Worm (Caenorhabditis elegans) whole organism, L3 larva: ENCODE results near the gene melo-1.

Source experiments
- R02D3.7 ChIP-seq: fragments of 150-350 bp; optimal IDR thresholded peaks from 2 replicates; lab custom pipeline; 2014; ENCODE audit warnings: missing biosample characterization, missing genetic modification characterization
- ZK546.5 ChIP-seq: sonication (generic microtip); optimal IDR thresholded peaks from 2 replicates; lab custom pipeline; 2017; ENCODE audit warnings: missing biosample characterization, missing genetic modification characterization
- aly-2 ChIP-seq: fragments of 150-350 bp; optimal IDR thresholded peaks from 2 replicates; lab custom pipeline; 2014; ENCODE audit warnings: missing biosample characterization, missing genetic modification characterization
- ama-1 ChIP-seq: fragments of 150-350 bp; optimal IDR thresholded peaks from 2 replicates; lab custom pipeline; 2018
- ceh-16 ChIP-seq: sonication (generic microtip); optimal IDR thresholded peaks from 2 replicates; lab custom pipeline; 2017; ENCODE audit warnings: missing biosample characterization, missing genetic modification characterization
- ceh-28 ChIP-seq: fragments of 150-350 bp; optimal IDR thresholded peaks from 2 replicates; lab custom pipeline; 2014; ENCODE audit warnings: missing biosample characterization, missing genetic modification reagents, missing genetic modification characterization
- ceh-82 ChIP-seq: fragments of 150-350 bp; optimal IDR thresholded peaks from 2 replicates; lab custom pipeline; 2014; ENCODE audit warnings: missing biosample characterization, missing genetic modification characterization
- ceh-9 ChIP-seq: sonication (generic microtip); optimal IDR thresholded peaks from 2 replicates; lab custom pipeline; 2018; ENCODE audit warnings: missing biosample characterization, missing genetic modification characterization
- daf-12 ChIP-seq: fragments of 150-350 bp; optimal IDR thresholded peaks from 2 replicates; lab custom pipeline; 2014; ENCODE audit warnings: missing biosample characterization, missing genetic modification reagents, missing genetic modification characterization
- egl-27 ChIP-seq: sonication (generic microtip); optimal IDR thresholded peaks from 4 replicates; lab custom pipeline; 2017; ENCODE audit warnings: missing biosample characterization, missing genetic modification reagents, missing genetic modification characterization
- egl-5 ChIP-seq: fragments of 150-350 bp; optimal IDR thresholded peaks from 2 replicates; lab custom pipeline; 2017; ENCODE audit warnings: missing biosample characterization, missing genetic modification reagents, missing genetic modification characterization, inconsistent platforms
- elt-1 ChIP-seq: fragments of 150-350 bp; optimal IDR thresholded peaks from 2 replicates; lab custom pipeline; 2014; ENCODE audit warnings: missing biosample characterization, missing genetic modification characterization
- elt-2 ChIP-seq: sonication (generic microtip); optimal IDR thresholded peaks from 2 replicates; lab custom pipeline; 2016; ENCODE audit warnings: missing genetic modification reagents, mild to moderate bottlenecking, missing genetic modification characterization, missing compliant biosample characterization
- elt-3 ChIP-seq, 3 experiments: fragments of 150-350 bp in 1 of 3; sonication (generic microtip) in 2 of 3; optimal IDR thresholded peaks; 2 replicates in 2 of 3; 4 replicates in 1 of 3; lab custom pipeline; 2014 to 2017; ENCODE audit warnings: missing biosample characterization in 3 of 3, missing genetic modification characterization in 3 of 3
- fkh-10 ChIP-seq: sonication (generic microtip); optimal IDR thresholded peaks from 2 replicates; lab custom pipeline; 2017; ENCODE audit warnings: missing biosample characterization, missing genetic modification reagents, missing genetic modification characterization
- fkh-2 ChIP-seq: fragments of 150-350 bp; optimal IDR thresholded peaks from 2 replicates; lab custom pipeline; 2014; ENCODE audit warnings: missing biosample characterization, missing genetic modification reagents, missing genetic modification characterization
- hmg-11 ChIP-seq: sonication (generic microtip); optimal IDR thresholded peaks from 2 replicates; lab custom pipeline; 2016; ENCODE audit warnings: missing genetic modification characterization, missing compliant biosample characterization
- jun-1 ChIP-seq: fragments of 150-350 bp; optimal IDR thresholded peaks from 2 replicates; lab custom pipeline; 2014; ENCODE audit warnings: missing biosample characterization, missing genetic modification reagents, missing genetic modification characterization
- lin-39 ChIP-seq: fragments of 150-350 bp; optimal IDR thresholded peaks from 2 replicates; lab custom pipeline; 2018; ENCODE audit warnings: missing biosample characterization, missing genetic modification reagents, missing genetic modification characterization
- lsy-12 ChIP-seq: sonication (generic microtip); optimal IDR thresholded peaks from 2 replicates; lab custom pipeline; 2016; ENCODE audit warnings: mild to moderate bottlenecking, missing genetic modification characterization, missing compliant biosample characterization
- mdl-1 ChIP-seq: fragments of 150-350 bp; optimal IDR thresholded peaks from 2 replicates; lab custom pipeline; 2014; ENCODE audit warnings: missing biosample characterization, missing genetic modification characterization
- mml-1 ChIP-seq: fragments of 150-350 bp; sonication (generic microtip); optimal IDR thresholded peaks from 3 replicates; lab custom pipeline; 2014; ENCODE audit warnings: missing biosample characterization, missing genetic modification characterization
- nfya-1 ChIP-seq: sonication (generic microtip); optimal IDR thresholded peaks from 2 replicates; lab custom pipeline; 2017; ENCODE audit warnings: missing genetic modification characterization, mild to moderate bottlenecking, missing compliant biosample characterization, antibody characterized with exemption, moderate library complexity; ENCODE audit not compliant: insufficient read depth
- nhr-11 ChIP-seq: fragments of 150-350 bp; optimal IDR thresholded peaks from 2 replicates; lab custom pipeline; 2014; ENCODE audit warnings: missing biosample characterization, missing genetic modification characterization
- nhr-12 ChIP-seq: fragments of 150-350 bp; optimal IDR thresholded peaks from 2 replicates; lab custom pipeline; 2014; ENCODE audit warnings: missing biosample characterization, missing genetic modification characterization
- nhr-23 ChIP-seq: fragments of 150-350 bp; optimal IDR thresholded peaks from 2 replicates; lab custom pipeline; 2014; ENCODE audit warnings: missing biosample characterization, missing genetic modification reagents, missing genetic modification characterization
- nhr-237 ChIP-seq: fragments of 150-350 bp; optimal IDR thresholded peaks from 2 replicates; lab custom pipeline; 2014; ENCODE audit warnings: missing biosample characterization, missing genetic modification characterization
- nhr-25 ChIP-seq: sonication (generic microtip); optimal IDR thresholded peaks from 2 replicates; lab custom pipeline; 2017; ENCODE audit warnings: missing biosample characterization, missing genetic modification characterization
- nhr-28 ChIP-seq: fragments of 150-350 bp; optimal IDR thresholded peaks from 2 replicates; lab custom pipeline; 2014; ENCODE audit warnings: missing biosample characterization, missing genetic modification characterization
- nhr-43 ChIP-seq: sonication (generic microtip); optimal IDR thresholded peaks from 2 replicates; lab custom pipeline; 2016; ENCODE audit warnings: mild to moderate bottlenecking, missing genetic modification characterization, missing compliant biosample characterization; ENCODE audit not compliant: poor library complexity, severe bottlenecking
- nhr-67 ChIP-seq: fragments of 150-350 bp; optimal IDR thresholded peaks from 2 replicates; lab custom pipeline; 2014; ENCODE audit warnings: missing biosample characterization, missing genetic modification characterization
- nhr-76 ChIP-seq: fragments of 150-350 bp; sonication (generic microtip); optimal IDR thresholded peaks from 5 replicates; lab custom pipeline; 2014; ENCODE audit warnings: missing biosample characterization, missing genetic modification characterization
- pha-4 ChIP-seq: fragments of 150-350 bp; optimal IDR thresholded peaks from 2 replicates; lab custom pipeline; 2014; ENCODE audit warnings: missing biosample characterization, missing genetic modification reagents, missing genetic modification characterization
- pqm-1 ChIP-seq: fragments of 150-350 bp; optimal IDR thresholded peaks from 2 replicates; lab custom pipeline; 2017; ENCODE audit warnings: missing biosample characterization, missing genetic modification characterization, inconsistent platforms
- sea-2 ChIP-seq: fragments of 150-350 bp; sonication (generic microtip); optimal IDR thresholded peaks from 4 replicates; lab custom pipeline; 2014; ENCODE audit warnings: missing biosample characterization, missing genetic modification reagents, missing genetic modification characterization
- skn-1 ChIP-seq: fragments of 150-350 bp; optimal IDR thresholded peaks from 2 replicates; lab custom pipeline; 2014; ENCODE audit warnings: missing biosample characterization, missing genetic modification characterization
- snpc-4 ChIP-seq: fragments of 150-350 bp; optimal IDR thresholded peaks from 2 replicates; lab custom pipeline; 2014; ENCODE audit warnings: missing biosample characterization, missing genetic modification characterization
- tbx-2 ChIP-seq: sonication (generic microtip); optimal IDR thresholded peaks from 2 replicates; lab custom pipeline; 2016; ENCODE audit warnings: mild to moderate bottlenecking, missing genetic modification characterization, missing compliant biosample characterization
- unc-39 ChIP-seq: sonication (generic microtip); optimal IDR thresholded peaks from 4 replicates; lab custom pipeline; 2017; ENCODE audit warnings: missing biosample characterization, missing genetic modification characterization
- unc-62 ChIP-seq: fragments of 150-350 bp; sonication (generic microtip); optimal IDR thresholded peaks from 4 replicates; lab custom pipeline; 2014; ENCODE audit warnings: missing biosample characterization, missing genetic modification reagents, missing genetic modification characterization
- zag-1 ChIP-seq: fragments of 150-350 bp; optimal IDR thresholded peaks from 2 replicates; lab custom pipeline; 2014; ENCODE audit warnings: missing biosample characterization, missing genetic modification characterization
- ztf-11 ChIP-seq: fragments of 150-350 bp; optimal IDR thresholded peaks from 2 replicates; lab custom pipeline; 2014; ENCODE audit warnings: missing biosample characterization, missing genetic modification characterization
- ztf-4 ChIP-seq: fragments of 150-350 bp; optimal IDR thresholded peaks from 2 replicates; lab custom pipeline; 2014; ENCODE audit warnings: missing biosample characterization, missing genetic modification characterization

melo-1 gene

DNA sequence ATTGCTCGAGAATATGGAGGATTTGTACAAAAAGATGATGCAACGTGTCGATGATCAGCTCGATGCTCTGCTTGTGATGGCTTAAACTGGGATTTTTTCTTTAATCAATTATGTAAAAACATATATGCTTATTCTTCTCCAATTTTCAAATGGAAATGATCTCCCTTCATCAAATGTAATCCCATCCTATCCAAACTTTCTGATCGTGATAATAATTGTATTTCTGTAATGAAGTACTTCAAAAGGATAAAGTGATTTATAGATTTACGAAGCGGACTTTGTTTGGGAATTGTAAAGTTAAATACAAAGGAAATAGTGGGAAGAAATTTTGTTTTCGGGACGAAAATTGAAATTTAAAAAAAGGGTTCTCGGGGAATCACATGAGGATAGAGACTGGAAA is 3.7 kb downstream of the melo-1 start:
- TF ChIP-seq hmg-11 (tag; lab: Kevin White, UChicago) (no peak), aly-2 (no peak), ceh-82 (tag; lab: Kevin White, UChicago) (no peak), R02D3.7 (tag; lab: Kevin White, UChicago) (no peak), elt-3 (tag; optimal IDR thresholded peaks at IDR 0.05; lab: Kevin White, UChicago) (no peak), unc-62 (GFP tag; lab: Kevin White, UChicago) (no peak), daf-12 (tag; lab: Kevin White, UChicago) (no peak), ceh-28 (tag; lab: Kevin White, UChicago) (peak; percentile 28), nfya-1 (no peak), pqm-1 (tag; lab: Kevin White, UChicago) (no peak), elt-2 (tag; lab: Kevin White, UChicago) (peak; percentile 23), ama-1 (lab: Kevin White, UChicago) (peak; percentile 61), ceh-9 (no peak), nhr-25 (tag; lab: Kevin White, UChicago) (peak; percentile 8), nhr-43 (tag; lab: Kevin White, UChicago) (peak; percentile 19), lsy-12 (peak; percentile 10), egl-27 (tag; lab: Kevin White, UChicago) (no peak), lin-39 (tag; lab: Kevin White, UChicago) (no peak), mdl-1 (no peak), nhr-237 (tag; lab: Kevin White, UChicago) (no peak), sea-2 (GFP tag; lab: Kevin White, UChicago) (no peak), egl-5 (no peak), nhr-67 (no peak), jun-1 (no peak), pha-4 (tag; lab: Kevin White, UChicago) (peak; percentile 16), fkh-2 (no peak), ztf-4 (tag; lab: Kevin White, UChicago) (peak; percentile 6), nhr-23 (tag; lab: Kevin White, UChicago) (no peak)

ce11 chrIV:14792602-14793232 is 5.9 kb downstream of the melo-1 start, which contains the start of gene gdi-1:
gdi-1 (minus strand) TSS chrIV:14792887.
- TF ChIP-seq ama-1 (lab: Kevin White, UChicago), result peak; percentile 79
- TF ChIP-seq ceh-28 (tag; lab: Kevin White, UChicago), result no peak
- TF ChIP-seq nhr-23 (tag; lab: Kevin White, UChicago), result peak; percentile 4
- no peak for TF ChIP-seq pha-4 (tag; lab: Kevin White, UChicago)
- TF ChIP-seq ZK546.5, result no peak
- no peak for TF ChIP-seq unc-39 (tag; lab: Kevin White, UChicago)

DNA sequence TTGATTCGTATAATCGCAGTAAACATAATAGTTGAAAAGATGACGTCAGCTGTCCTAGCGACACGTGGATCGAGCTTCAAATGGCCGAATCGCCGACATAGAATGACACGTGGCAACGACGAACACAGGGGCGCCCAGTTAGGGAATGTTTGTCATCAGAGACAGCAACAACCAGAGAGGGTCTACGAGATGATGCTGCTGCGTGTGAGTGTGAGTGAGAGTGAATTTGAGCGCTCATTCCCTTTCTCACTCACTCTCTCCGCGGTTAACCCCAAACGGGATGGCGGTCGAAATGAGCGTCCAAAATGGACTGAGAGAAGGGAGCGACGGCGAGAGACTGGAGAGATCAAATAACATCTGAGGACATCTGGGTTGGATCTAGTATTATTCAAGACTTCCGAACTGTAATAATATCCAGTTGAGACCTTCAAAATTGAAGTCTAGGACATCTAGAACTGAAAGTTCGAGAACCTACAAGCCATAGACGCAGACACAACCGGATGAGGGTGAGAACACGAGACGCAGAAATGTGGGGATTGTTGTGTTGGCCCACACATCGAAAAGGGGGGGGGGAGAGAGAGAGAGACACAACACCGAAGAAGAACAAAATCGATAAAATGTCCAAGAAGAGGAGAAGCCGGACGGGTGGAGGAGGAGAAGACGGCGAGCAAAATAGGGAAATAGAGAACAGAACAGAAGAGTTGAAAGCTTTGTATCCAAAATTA is 7.2 kb downstream of the melo-1 start:
- TF ChIP-seq nhr-12 (tag; lab: Kevin White, UChicago), result no peak
- TF ChIP-seq mdl-1, result peak; percentile 23
- TF ChIP-seq snpc-4 (tag; lab: Kevin White, UChicago), result no peak
- peak; percentile 97 for TF ChIP-seq sea-2 (GFP tag; lab: Kevin White, UChicago)
- TF ChIP-seq skn-1 (tag; lab: Kevin White, UChicago), result no peak
- TF ChIP-seq ama-1 (lab: Kevin White, UChicago), result peak; percentile 55
- TF ChIP-seq lin-39 (tag; lab: Kevin White, UChicago), result peak; percentile 15
- TF ChIP-seq ceh-9, result no peak
- TF ChIP-seq ztf-11 (tag; lab: Kevin White, UChicago), result no peak
- no peak for TF ChIP-seq ceh-16 (tag; lab: Kevin White, UChicago)
- TF ChIP-seq nhr-25 (tag; lab: Kevin White, UChicago), result peak; percentile 75
- peak; percentile 45 for TF ChIP-seq elt-2 (tag; lab: Kevin White, UChicago)
- TF ChIP-seq mml-1 (tag; lab: Kevin White, UChicago), result no peak
- TF ChIP-seq nfya-1, result peak; percentile 71
- TF ChIP-seq ceh-82 (tag; lab: Kevin White, UChicago), result no peak
- no peak for TF ChIP-seq unc-62 (GFP tag; lab: Kevin White, UChicago)
- no peak for TF ChIP-seq tbx-2 (tag; lab: Kevin White, UChicago)
- TF ChIP-seq elt-1 (tag; lab: Kevin White, UChicago), result peak; percentile 5
- peak; percentile 17 for TF ChIP-seq pqm-1 (tag; lab: Kevin White, UChicago)
- peak; percentile 12 for TF ChIP-seq nhr-43 (tag; lab: Kevin White, UChicago)
- no peak for TF ChIP-seq zag-1 (tag; lab: Kevin White, UChicago)
- no peak for TF ChIP-seq egl-27 (tag; lab: Kevin White, UChicago)
- TF ChIP-seq ZK546.5, result no peak
- TF ChIP-seq daf-12 (tag; lab: Kevin White, UChicago), result no peak
- TF ChIP-seq jun-1, result peak; percentile 21
- TF ChIP-seq unc-39 (tag; lab: Kevin White, UChicago), result no peak
- TF ChIP-seq egl-5, result no peak
- TF ChIP-seq aly-2, result no peak
- TF ChIP-seq fkh-2, result no peak
- TF ChIP-seq nhr-11 (tag; lab: Kevin White, UChicago), result no peak
- no peak for TF ChIP-seq fkh-10 (GFP tag; lab: Kevin White, UChicago)
- peak; percentile 28 for TF ChIP-seq ztf-4 (tag; lab: Kevin White, UChicago)
- no peak for TF ChIP-seq nhr-76 (tag; lab: Kevin White, UChicago)
- no peak for TF ChIP-seq nhr-28 (tag; lab: Kevin White, UChicago)
- no peak for TF ChIP-seq nhr-237 (tag; lab: Kevin White, UChicago)
- peak; percentile 24 for TF ChIP-seq R02D3.7 (tag; lab: Kevin White, UChicago)
- no peak for TF ChIP-seq elt-3 (tag; optimal IDR thresholded peaks at IDR 0.05; lab: Kevin White, UChicago)
- TF ChIP-seq nhr-67, result no peak
